Fruit fly (Drosophila melanogaster): Measurements from ENCODE around the gene Ddrgk1.

The Ddrgk1 gene

dm6 chr3R:21187394-21188392 is 27.2 kb upstream of the Ddrgk1 start (continued):
- no peak for TF ChIP-seq CG6854 (GFP tag; optimal IDR thresholded peaks at IDR 0.05)
- TF ChIP-seq tgo (GFP tag; IDR thresholded peaks at IDR 0.05), result peak; percentile 45; the same call in 1 of the 3 replicates
- peak; percentile 65 for TF ChIP-seq CG7839 (tag; optimal IDR thresholded peaks at IDR 0.05)
- peak; percentile 61; the same call in 1 of the 3 replicates for TF ChIP-seq CG7357 (GFP tag; IDR thresholded peaks at IDR 0.05)
- no peak for TF ChIP-seq CG17802 (tag; optimal IDR thresholded peaks at IDR 0.05)
- TF ChIP-seq PHDP (tag; optimal IDR thresholded peaks at IDR 0.05), result peak; percentile 5
- peak; percentile 91; the same call in 3 of the 4 replicates for TF ChIP-seq chinmo (GFP tag; IDR thresholded peaks at IDR 0.05; ENCODE audit: partially characterized antibody)
- TF ChIP-seq CG9215 (GFP tag; IDR thresholded peaks at IDR 0.05), result peak; percentile 34; the same call in 1 of the 2 replicates
- TF ChIP-seq Vsx1 (GFP tag; optimal IDR thresholded peaks at IDR 0.05), result no peak
- peak; percentile 12 for TF ChIP-seq tin (GFP tag; optimal IDR thresholded peaks at IDR 0.05)
- TF ChIP-seq Ssrp (tag; optimal IDR thresholded peaks at IDR 0.05), result peak; percentile 32
- TF ChIP-seq nmo (GFP tag; optimal IDR thresholded peaks at IDR 0.05), result peak; percentile 17
- TF ChIP-seq CG12391 (tag; optimal IDR thresholded peaks at IDR 0.05), result peak; percentile 9
- TF ChIP-seq CG12659 (GFP tag; optimal IDR thresholded peaks at IDR 0.05), result peak; percentile 57
- no peak for TF ChIP-seq CG17912 (GFP tag; optimal IDR thresholded peaks at IDR 0.05)
- 0 out of 3 replicates have a peak, but pooled peaks have one; percentile 61 for TF ChIP-seq gce (GFP tag; IDR thresholded peaks at IDR 0.05)
- no peak for TF ChIP-seq ftz-f1 (GFP tag; optimal IDR thresholded peaks at IDR 0.05)
- TF ChIP-seq CG4424 (GFP tag; optimal IDR thresholded peaks at IDR 0.05), result peak; percentile 32
- TF ChIP-seq CG14667 (GFP tag; IDR thresholded peaks at IDR 0.05), result peak; percentile 44; the same call in 1 of the 2 replicates
- peak; percentile 63; the same call in 1 of the 2 replicates for TF ChIP-seq CG32532 (GFP tag; IDR thresholded peaks at IDR 0.05)
- TF ChIP-seq NFAT (GFP tag; IDR thresholded peaks at IDR 0.05), result 0 out of 2 replicates have a peak, but pooled peaks have one; percentile 37
- 0 out of 2 replicates have a peak, but pooled peaks have one; percentile 15 for TF ChIP-seq unc-4 (GFP tag; IDR thresholded peaks at IDR 0.05; ENCODE audit: partially characterized antibody)
- no peak for TF ChIP-seq Oaz (GFP tag; IDR thresholded peaks at IDR 0.05)
- peak; percentile 53; the same call in 1 of the 3 replicates for TF ChIP-seq Mrtf (GFP tag; IDR thresholded peaks at IDR 0.05)
- peak; percentile 46 for TF ChIP-seq CG2120 (GFP tag; optimal IDR thresholded peaks at IDR 0.05)
- no peak for TF ChIP-seq ewg (GFP tag; optimal IDR thresholded peaks at IDR 0.05)
- TF ChIP-seq pnt (GFP tag; optimal IDR thresholded peaks at IDR 0.05), result peak; percentile 24
- peak; percentile 5 for TF ChIP-seq HHEX (GFP tag; optimal IDR thresholded peaks at IDR 0.05)
- peak; percentile 17 for TF ChIP-seq Max (GFP tag; optimal IDR thresholded peaks at IDR 0.05)
- TF ChIP-seq CG17328 (GFP tag; IDR thresholded peaks at IDR 0.05), result 0 out of 2 replicates have a peak, but pooled peaks have one; percentile 29
- 0 out of 2 replicates have a peak, but pooled peaks have one; percentile 6 for TF ChIP-seq CG13287 (GFP tag; IDR thresholded peaks at IDR 0.05; ENCODE audit: partially characterized antibody)
- TF ChIP-seq CG12942 (GFP tag; optimal IDR thresholded peaks at IDR 0.05), result no peak
- TF ChIP-seq tup (GFP tag; optimal IDR thresholded peaks at IDR 0.05), result no peak
- TF ChIP-seq CG11696 (GFP tag; IDR thresholded peaks at IDR 0.05), result no peak
- no peak for TF ChIP-seq Blimp-1 (GFP tag; optimal IDR thresholded peaks at IDR 0.05)
- peak in 1 of 2 experiments; percentile 62 for TF ChIP-seq eve (GFP tag; optimal IDR thresholded peaks at IDR 0.05)
- TF ChIP-seq CG13775 (GFP tag; optimal IDR thresholded peaks at IDR 0.05), result peak; percentile 1
- peak; percentile 34 for TF ChIP-seq CG8388 (GFP tag; optimal IDR thresholded peaks at IDR 0.05)
- TF ChIP-seq CG13894 (tag; optimal IDR thresholded peaks at IDR 0.05), result peak; percentile 84
- TF ChIP-seq H2.0 (GFP tag; IDR thresholded peaks at IDR 0.05), result 0 out of 2 replicates have a peak, but pooled peaks have one; percentile 8
- peak; percentile 42 for TF ChIP-seq Hsf (GFP tag; optimal IDR thresholded peaks at IDR 0.05)
- TF ChIP-seq CG16815 (GFP tag; optimal IDR thresholded peaks at IDR 0.05), result peak; percentile 2
- TF ChIP-seq Fer3 (tag; optimal IDR thresholded peaks at IDR 0.05), result peak; percentile 6
- peak; percentile 1 for TF ChIP-seq Sox102F (GFP tag; optimal IDR thresholded peaks at IDR 0.05)
- TF ChIP-seq CG16813 (GFP tag; IDR thresholded peaks at IDR 0.05; ENCODE audit: partially characterized antibody), result no peak
- no peak for TF ChIP-seq CG31224 (GFP tag; IDR thresholded peaks at IDR 0.05)
